Worm (Caenorhabditis elegans) whole organism, L1 larva: ENCODE results near the gene W03F9.9.
A peak's percentile ranks its signal among the peaks of the same experiment; 100 is the strongest.

Source experiments
- C04F5.9 ChIP-seq: sonication (generic microtip); optimal IDR thresholded peaks from 2 replicates; lab custom pipeline; 2016; ENCODE audit warnings: missing genetic modification characterization, missing compliant biosample characterization
- C16A3.4 ChIP-seq: fragments of 150-350 bp; optimal IDR thresholded peaks from 2 replicates; lab custom pipeline; 2014; ENCODE audit warnings: missing biosample characterization, missing genetic modification characterization
- F16B12.6 ChIP-seq: fragments of 150-350 bp; optimal IDR thresholded peaks from 2 replicates; lab custom pipeline; 2014; ENCODE audit warnings: missing biosample characterization, missing genetic modification characterization
- Y116A8C.19 ChIP-seq: sonication (generic microtip); optimal IDR thresholded peaks from 2 replicates; lab custom pipeline; 2016; ENCODE audit warnings: missing compliant biosample characterization, missing genetic modification characterization, borderline replicate concordance
- aly-2 ChIP-seq: fragments of 150-350 bp; optimal IDR thresholded peaks from 2 replicates; lab custom pipeline; 2014; ENCODE audit warnings: missing biosample characterization, missing genetic modification characterization
- ama-1 ChIP-seq: fragments of 150-350 bp; optimal IDR thresholded peaks from 2 replicates; lab custom pipeline; 2014
- blmp-1 ChIP-seq: fragments of 150-350 bp; optimal IDR thresholded peaks from 2 replicates; lab custom pipeline; 2014; ENCODE audit warnings: missing biosample characterization, missing genetic modification characterization
- ceh-82 ChIP-seq, 3 experiments: fragments of 150-350 bp in 1 of 3; sonication (generic microtip) in 2 of 3; optimal IDR thresholded peaks; 2 replicates each; lab custom pipeline; 2014 to 2017; ENCODE audit warnings: missing biosample characterization in 3 of 3, missing genetic modification characterization in 3 of 3
- ceh-90 ChIP-seq: sonication (generic microtip); optimal IDR thresholded peaks from 2 replicates; lab custom pipeline; 2016; ENCODE audit warnings: missing genetic modification characterization, missing compliant biosample characterization
- dpl-1 ChIP-seq, 3 experiments: fragments of 150-350 bp in 2 of 3; sonication (generic microtip) in 1 of 3; optimal IDR thresholded peaks; 2 replicates each; lab custom pipeline; 2014 to 2017; ENCODE audit warnings: missing biosample characterization in 3 of 3, missing genetic modification characterization in 3 of 3, missing genetic modification reagents in 3 of 3
- dsc-1 ChIP-seq: sonication (generic microtip); optimal IDR thresholded peaks from 2 replicates; lab custom pipeline; 2016; ENCODE audit warnings: mild to moderate bottlenecking, missing genetic modification characterization, missing compliant biosample characterization
- efl-1 ChIP-seq, 4 experiments: fragments of 150-350 bp; optimal IDR thresholded peaks in 3 of 4; peaks in 1 of 4; 1 replicate in 1 of 4; 2 replicates in 3 of 4; lab custom pipeline; 2014; ENCODE audit warnings: missing biosample characterization in 2 of 4, missing genetic modification characterization in 2 of 4, missing genetic modification reagents in 2 of 4
- efl-3 ChIP-seq: fragments of 200-800 bp; sonication (Bioruptor generic); optimal IDR thresholded peaks from 2 replicates; lab custom pipeline; 2018; ENCODE audit warnings: mild to moderate bottlenecking, missing genetic modification characterization, missing compliant biosample characterization
- egl-13 ChIP-seq: sonication (generic microtip); optimal IDR thresholded peaks from 2 replicates; lab custom pipeline; 2016; ENCODE audit warnings: missing genotype, missing genetic modification reagents, missing genetic modification characterization, missing compliant biosample characterization
- elt-3 ChIP-seq, 6 experiments: fragments of 150-350 bp in 1 of 6; sonication (generic microtip); optimal IDR thresholded peaks; 2 replicates each; lab custom pipeline; 2017 to 2018; ENCODE audit warnings: missing biosample characterization in 6 of 6, missing genetic modification characterization in 6 of 6, inconsistent platforms in 1 of 6
- fkh-10 ChIP-seq: sonication (generic microtip); optimal IDR thresholded peaks from 2 replicates; lab custom pipeline; 2017; ENCODE audit warnings: missing biosample characterization, missing genetic modification reagents, missing genetic modification characterization
- fkh-4 ChIP-seq: sonication (generic microtip); optimal IDR thresholded peaks from 2 replicates; lab custom pipeline; 2016; ENCODE audit warnings: missing compliant biosample characterization, missing genetic modification characterization, borderline replicate concordance
- fkh-8 ChIP-seq: sonication (generic microtip); optimal IDR thresholded peaks from 2 replicates; lab custom pipeline; 2016; ENCODE audit warnings: mild to moderate bottlenecking, missing genetic modification characterization, missing compliant biosample characterization
- fos-1 ChIP-seq: fragments of 150-350 bp; optimal IDR thresholded peaks from 2 replicates; lab custom pipeline; 2014; ENCODE audit warnings: missing biosample characterization, missing genetic modification characterization
- irx-1 ChIP-seq: sonication (generic microtip); optimal IDR thresholded peaks from 2 replicates; lab custom pipeline; 2016; ENCODE audit warnings: missing genetic modification characterization, missing compliant biosample characterization
- isw-1 ChIP-seq: fragments of 200-800 bp; sonication (Bioruptor generic); IDR thresholded peaks from 2 replicates; pipeline ENCODE4 v1.3.6; 2022; ENCODE audit warnings: missing genetic modification characterization, missing compliant biosample characterization
- lin-15B ChIP-seq: fragments of 150-350 bp; sonication (generic microtip); optimal IDR thresholded peaks from 3 replicates; lab custom pipeline; 2014; ENCODE audit warnings: missing biosample characterization, missing genetic modification characterization
- lin-35 ChIP-seq, 2 experiments: fragments of 150-350 bp; optimal IDR thresholded peaks; 2 replicates each; lab custom pipeline; 2014; ENCODE audit warnings: missing biosample characterization in 2 of 2, missing genetic modification characterization in 2 of 2, missing genetic modification reagents in 2 of 2
- lsy-2 ChIP-seq, 2 experiments: fragments of 150-350 bp; optimal IDR thresholded peaks; 2 replicates each; lab custom pipeline; 2014; ENCODE audit warnings: missing biosample characterization in 2 of 2, missing genetic modification characterization in 2 of 2
- mdl-1 ChIP-seq, 2 experiments: fragments of 150-350 bp; optimal IDR thresholded peaks; 2 replicates each; lab custom pipeline; 2014 to 2017; ENCODE audit warnings: missing biosample characterization in 2 of 2, missing genetic modification characterization in 2 of 2, inconsistent platforms in 1 of 2
- mep-1 ChIP-seq: fragments of 150-350 bp; optimal IDR thresholded peaks from 2 replicates; lab custom pipeline; 2014; ENCODE audit warnings: missing biosample characterization, missing genetic modification characterization
- nhr-19 ChIP-seq: fragments of 200-800 bp; sonication (Bioruptor generic); conservative IDR thresholded peaks from 2 replicates; pipeline ENCODE4 v1.3.6; 2022; ENCODE audit warnings: missing genetic modification characterization, missing compliant biosample characterization
- nhr-20 ChIP-seq: sonication (generic microtip); optimal IDR thresholded peaks from 2 replicates; lab custom pipeline; 2016; ENCODE audit warnings: mild to moderate bottlenecking, missing genetic modification characterization, missing compliant biosample characterization
- nhr-47 ChIP-seq: sonication (generic microtip); optimal IDR thresholded peaks from 2 replicates; lab custom pipeline; 2016; ENCODE audit warnings: mild to moderate bottlenecking, missing genetic modification characterization, moderate library complexity, missing compliant biosample characterization
- nhr-71 ChIP-seq: sonication (generic microtip); optimal IDR thresholded peaks from 2 replicates; lab custom pipeline; 2016; ENCODE audit warnings: mild to moderate bottlenecking, missing genetic modification characterization, moderate library complexity, missing compliant biosample characterization
- nhr-77 ChIP-seq: fragments of 150-350 bp; optimal IDR thresholded peaks from 2 replicates; lab custom pipeline; 2014; ENCODE audit warnings: missing biosample characterization, missing genetic modification characterization
- nhr-85 ChIP-seq: sonication (generic microtip); peaks from one replicate; lab custom pipeline; 2016; ENCODE audit warnings: missing genetic modification characterization, inconsistent platforms, missing compliant biosample characterization
- nhr-90 ChIP-seq: sonication (generic microtip); optimal IDR thresholded peaks from 2 replicates; lab custom pipeline; 2016; ENCODE audit warnings: mild to moderate bottlenecking, missing genetic modification characterization, missing compliant biosample characterization; ENCODE audit not compliant: poor library complexity
- pqm-1 ChIP-seq: sonication (generic microtip); optimal IDR thresholded peaks from 3 replicates; lab custom pipeline; 2017; ENCODE audit warnings: missing biosample characterization, missing genetic modification characterization
- rnt-1 ChIP-seq: sonication (generic microtip); optimal IDR thresholded peaks from 2 replicates; lab custom pipeline; 2016; ENCODE audit warnings: mild to moderate bottlenecking, missing genetic modification characterization, moderate library complexity, missing compliant biosample characterization
- skn-1 ChIP-seq: fragments of 150-350 bp; optimal IDR thresholded peaks from 2 replicates; lab custom pipeline; 2014; ENCODE audit warnings: missing biosample characterization, missing genetic modification characterization
- snpc-4 ChIP-seq: fragments of 150-350 bp; optimal IDR thresholded peaks from 2 replicates; lab custom pipeline; 2014; ENCODE audit warnings: missing biosample characterization, missing genetic modification characterization
- snu-23 ChIP-seq: sonication (generic microtip); optimal IDR thresholded peaks from 2 replicates; lab custom pipeline; 2016; ENCODE audit warnings: missing genetic modification characterization, missing compliant biosample characterization
- swsn-7 ChIP-seq: sonication (generic microtip); optimal IDR thresholded peaks from 2 replicates; lab custom pipeline; 2016; ENCODE audit warnings: missing genetic modification characterization, missing compliant biosample characterization
- tbx-2 ChIP-seq: sonication (generic microtip); optimal IDR thresholded peaks from 2 replicates; lab custom pipeline; 2016; ENCODE audit warnings: missing genetic modification characterization, missing compliant biosample characterization
- tlp-1 ChIP-seq: fragments of 150-350 bp; optimal IDR thresholded peaks from 2 replicates; lab custom pipeline; 2014; ENCODE audit warnings: missing biosample characterization, missing genetic modification characterization
- unc-30 ChIP-seq: sonication (generic microtip); optimal IDR thresholded peaks from 2 replicates; lab custom pipeline; 2017; ENCODE audit warnings: missing biosample characterization, missing genetic modification characterization
- unc-62 ChIP-seq: fragments of 150-350 bp; optimal IDR thresholded peaks from 2 replicates; lab custom pipeline; 2014; ENCODE audit warnings: missing biosample characterization, missing genetic modification reagents, missing genetic modification characterization
- unc-86 ChIP-seq: sonication (generic microtip); optimal IDR thresholded peaks from 2 replicates; lab custom pipeline; 2016; ENCODE audit warnings: missing genetic modification characterization, missing compliant biosample characterization
- unc-98 ChIP-seq: fragments of 200-800 bp; sonication (Bioruptor generic); IDR thresholded peaks from 2 replicates; pipeline ENCODE4 v1.3.6; 2022; ENCODE audit warnings: missing genetic modification characterization, missing compliant biosample characterization
- xbp-1 ChIP-seq: sonication (generic microtip); optimal IDR thresholded peaks from 2 replicates; lab custom pipeline; 2016; ENCODE audit warnings: missing genetic modification characterization, missing compliant biosample characterization
- zag-1 ChIP-seq: fragments of 150-350 bp; optimal IDR thresholded peaks from 2 replicates; lab custom pipeline; 2014; ENCODE audit warnings: missing biosample characterization, missing genetic modification characterization

W03F9.9 gene

ce11 chrV:155215-155614 lies 16.5 kb downstream of the W03F9.9 start (continued):
- no peak for TF ChIP-seq Y116A8C.19 (tag; lab: Kevin White, UChicago)

DNA sequence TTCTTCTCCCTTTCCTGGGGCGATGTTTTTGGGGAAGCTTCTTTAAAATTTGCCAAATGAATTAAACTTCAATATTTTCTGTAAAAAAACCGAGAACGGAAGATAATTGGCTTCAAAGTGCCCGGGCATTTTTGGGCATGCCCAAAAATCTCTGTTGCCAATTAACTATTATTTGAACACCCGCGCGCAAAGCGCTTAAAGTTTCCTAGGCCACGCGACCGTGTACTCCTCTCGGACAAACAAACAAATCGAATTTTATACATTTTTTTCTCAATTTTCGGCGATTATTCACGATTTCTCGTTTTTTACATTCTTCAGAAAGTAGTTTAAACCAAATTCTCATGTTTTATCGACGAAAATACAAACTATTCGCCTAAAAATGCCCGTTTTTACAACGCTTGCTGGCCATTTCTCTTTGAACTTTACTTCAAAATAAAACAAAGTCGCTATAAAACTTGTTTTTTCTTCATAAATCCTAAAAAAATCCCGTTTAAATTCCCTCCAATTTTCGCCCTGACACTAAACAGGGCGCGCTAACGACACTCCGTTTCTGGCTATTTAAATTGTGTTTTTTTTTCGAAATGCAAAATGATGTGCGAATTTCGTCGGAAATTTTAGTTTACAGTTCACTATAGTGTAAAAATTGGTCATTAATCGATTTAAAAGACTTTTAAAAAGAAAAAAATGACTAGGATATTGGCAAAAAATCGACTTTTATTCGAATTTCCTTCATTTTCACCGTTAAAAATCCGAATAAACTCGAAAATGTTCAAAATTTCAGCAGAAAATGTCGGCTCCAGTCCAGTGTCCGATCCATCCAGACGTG lies 17.6 kb downstream of the W03F9.9 start, which contains the start of gene ttb-1:
ttb-1 (plus strand) TSS at position 776 of the 826 bp plus-strand sequence.
- TF ChIP-seq aly-2 (tag; lab: Kevin White, UChicago) (peak; percentile 58), C04F5.9 (tag; lab: Kevin White, UChicago) (no peak), egl-13 (tag; lab: Kevin White, UChicago) (peak; percentile 8), fkh-8 (tag; lab: Kevin White, UChicago) (peak; percentile 28), unc-86 (peak; percentile 38), swsn-7 (tag; lab: Kevin White, UChicago) (peak; percentile 44), unc-30 (tag; lab: Kevin White, UChicago) (no peak), F16B12.6 (peak; percentile 63), dpl-1 (GFP tag; optimal IDR thresholded peaks at IDR 0.05; lab: Kevin White, UChicago) (peak; percentile 91 to 97 (median 96)), snpc-4 (no peak), unc-62 (GFP tag; lab: Kevin White, UChicago) (no peak), lin-15B (tag; lab: Kevin White, UChicago) (peak; percentile 26), dsc-1 (tag; lab: Kevin White, UChicago) (peak; percentile 64), nhr-19 (GFP tag; lab: Robert Waterston, UW) (peak; percentile 27; the same call in 1 of the 2 replicates), nhr-20 (peak; percentile 57), nhr-77 (tag; lab: Kevin White, UChicago) (no peak), elt-3 (tag; optimal IDR thresholded peaks at IDR 0.05; lab: Kevin White, UChicago) (peak in 2 of 6 experiments; percentile 11 to 19), C16A3.4 (tag; lab: Kevin White, UChicago) (peak; percentile 32), skn-1 (tag; lab: Kevin White, UChicago) (peak; percentile 59), nhr-47 (tag; lab: Kevin White, UChicago) (peak; percentile 61), nhr-85 (tag; lab: Kevin White, UChicago) (peak; percentile 70), isw-1 (GFP tag; lab: Robert Waterston, UW) (peak; percentile 15; the same call in 1 of the 2 replicates), ceh-90 (tag; lab: Kevin White, UChicago) (peak; percentile 72), snu-23 (peak; percentile 70), rnt-1 (peak; percentile 54), zag-1 (tag; lab: Kevin White, UChicago) (no peak), nhr-71 (peak; percentile 74), efl-1 (optimal IDR thresholded peaks at IDR 0.05; lab: Kevin White, UChicago) (peak; percentile 46 to 95), efl-1 (GFP tag; optimal IDR thresholded peaks at IDR 0.05 in 1 of 2; lab: Kevin White, UChicago) (peak; percentile 97 to 99), lin-35 (GFP tag; optimal IDR thresholded peaks at IDR 0.05; lab: Kevin White, UChicago) (peak; percentile 95 to 98), efl-3 (GFP tag; lab: Kevin White, UChicago) (no peak), pqm-1 (tag; lab: Kevin White, UChicago) (no peak), xbp-1 (tag; lab: Kevin White, UChicago) (peak; percentile 52), ama-1 (no peak), nhr-90 (tag; lab: Kevin White, UChicago) (peak; percentile 33), tbx-2 (tag; lab: Kevin White, UChicago) (peak; percentile 48), fos-1 (tag; lab: Kevin White, UChicago) (peak; percentile 51), unc-98 (GFP tag; lab: Robert Waterston, UW) (0 out of 2 replicates have a peak, but pooled peaks have one; percentile 32), fkh-10 (GFP tag; lab: Kevin White, UChicago) (no peak), tlp-1 (tag; lab: Kevin White, UChicago) (no peak), fkh-4 (tag; lab: Kevin White, UChicago) (peak; percentile 27), lsy-2 (tag; optimal IDR thresholded peaks at IDR 0.05; lab: Kevin White, UChicago) (peak; percentile 59 to 84), ceh-82 (tag; optimal IDR thresholded peaks at IDR 0.05; lab: Kevin White, UChicago) (peak; percentile 31 to 53 (median 51)), mep-1 (tag; lab: Kevin White, UChicago) (peak; percentile 55), mdl-1 (tag; optimal IDR thresholded peaks at IDR 0.05; lab: Kevin White, UChicago) (peak in 1 of 2 experiments; percentile 43), irx-1 (tag; lab: Kevin White, UChicago) (peak; percentile 68), blmp-1 (tag; lab: Kevin White, UChicago) (peak; percentile 37)
